Worm (Caenorhabditis elegans) whole organism, L4/young adult: Measurements from ENCODE around the gene srbc-30.

ENCODE experiments used
- dao-5 ChIP-seq: sonication (generic microtip); optimal IDR thresholded peaks from 2 replicates; lab custom pipeline; 2016; ENCODE audit warnings: missing genotype, missing genetic modification characterization, moderate library complexity, missing compliant biosample characterization
- him-1 ChIP-seq: sonication (generic microtip); optimal IDR thresholded peaks from 2 replicates; lab custom pipeline; 2016; ENCODE audit warnings: missing genotype, missing genetic modification reagents, missing genetic modification characterization, missing compliant biosample characterization

ce11 chrV:3452489-3452888 lies 27.8 kb downstream of the srbc-30 start:
- TF ChIP-seq him-1 (tag; lab: Kevin White, UChicago) (no peak), dao-5 (no peak)
